Worm (Caenorhabditis elegans) whole organism, mixed stage, embryonic: ENCODE results near the gene ins-5.

Source experiments
- ces-1 ChIP-seq: fragments of 150-350 bp; optimal IDR thresholded peaks from 2 replicates; lab custom pipeline; 2014; ENCODE audit warnings: missing biosample characterization, missing genetic modification reagents, missing genetic modification characterization
- cnd-1 ChIP-seq: fragments of 200-800 bp; sonication (Bioruptor generic); optimal IDR thresholded peaks from 2 replicates; lab custom pipeline; 2018; ENCODE audit warnings: mild to moderate bottlenecking, missing genetic modification characterization, missing compliant biosample characterization
- elt-1 ChIP-seq: sonication (generic microtip); optimal IDR thresholded peaks from 2 replicates; lab custom pipeline; 2017; ENCODE audit warnings: missing genetic modification characterization, mild to moderate bottlenecking, missing compliant biosample characterization, antibody characterized with exemption, moderate library complexity, borderline replicate concordance; ENCODE audit not compliant: insufficient read depth
- lsy-2 ChIP-seq: fragments of 150-350 bp; optimal IDR thresholded peaks from 2 replicates; lab custom pipeline; 2014; ENCODE audit warnings: missing biosample characterization, missing genetic modification characterization
- nhr-12 ChIP-seq: fragments of 150-350 bp; optimal IDR thresholded peaks from 2 replicates; lab custom pipeline; 2014; ENCODE audit warnings: missing biosample characterization, missing genetic modification characterization
- pha-4 ChIP-seq: fragments of 150-350 bp; optimal IDR thresholded peaks from 2 replicates; lab custom pipeline; 2018; ENCODE audit warnings: missing biosample characterization, missing genetic modification reagents, missing genetic modification characterization
- snpc-4 ChIP-seq: fragments of 150-350 bp; optimal IDR thresholded peaks from 2 replicates; lab custom pipeline; 2014; ENCODE audit warnings: missing biosample characterization, missing genetic modification characterization
- zip-8 ChIP-seq: fragments of 150-350 bp; optimal IDR thresholded peaks from 2 replicates; lab custom pipeline; 2014; ENCODE audit warnings: missing biosample characterization, missing genetic modification characterization
- ztf-11 ChIP-seq: fragments of 150-350 bp; optimal IDR thresholded peaks from 2 replicates; lab custom pipeline; 2014; ENCODE audit warnings: missing biosample characterization, missing genetic modification characterization

DNA sequence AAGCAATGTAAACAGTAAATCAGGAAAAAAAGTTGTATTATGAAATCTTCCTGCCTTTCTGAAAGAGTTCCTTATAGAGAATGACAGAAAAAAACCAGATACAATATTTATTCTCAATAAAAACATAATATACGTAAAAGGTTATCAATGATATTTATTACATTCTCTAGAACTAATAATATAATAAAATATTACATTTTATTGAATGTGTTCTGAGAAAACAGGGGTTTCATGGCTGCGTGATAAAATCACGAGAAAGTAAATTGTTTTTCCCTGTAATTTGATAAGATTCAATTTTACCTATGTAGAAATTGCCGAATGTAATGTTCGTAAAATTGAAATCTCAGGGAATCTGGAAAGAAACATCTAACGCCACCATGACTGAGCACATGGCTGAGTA, 32.4 kb upstream of the ins-5 start:
- TF ChIP-seq cnd-1 (tag; lab: Kevin White, UChicago) (no peak), pha-4 (tag; lab: Kevin White, UChicago) (no peak), lsy-2 (no peak), ces-1 (GFP tag; lab: Kevin White, UChicago) (no peak), zip-8 (no peak), nhr-12 (tag; lab: Kevin White, UChicago) (no peak), elt-1 (no peak), snpc-4 (no peak), ztf-11 (tag; lab: Kevin White, UChicago) (no peak)
